Worm (Caenorhabditis elegans): ENCODE results near the gene nlt-1.

DNA sequence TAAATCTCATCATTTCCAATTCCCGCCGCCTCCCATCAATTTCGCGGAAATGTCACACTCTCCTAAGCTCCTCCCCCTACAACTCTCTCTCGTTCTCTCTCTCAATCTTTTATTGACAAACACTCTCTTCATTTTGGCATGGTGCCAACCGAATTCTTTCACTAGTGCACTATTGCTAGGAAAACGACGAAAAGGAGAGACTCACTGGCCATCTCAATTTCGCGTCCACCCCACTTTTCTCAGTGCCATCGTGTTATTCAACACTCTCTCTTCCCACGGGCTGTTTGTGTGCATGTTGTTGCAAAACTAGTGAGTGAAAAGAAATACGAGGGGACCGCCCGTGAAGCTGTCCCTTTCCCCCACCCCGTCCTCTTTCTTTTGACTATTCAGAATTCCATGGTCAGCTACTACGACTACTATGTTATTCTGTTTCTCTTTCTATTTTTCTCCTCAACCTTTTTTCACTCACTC lies 16.0 kb downstream of the nlt-1 start:
- TF ChIP-seq dao-5 (tag; optimal IDR thresholded peaks at IDR 0.05): no peak
- no peak for TF ChIP-seq him-1 (tag; optimal IDR thresholded peaks at IDR 0.05)
- no peak for TF ChIP-seq W03F9.2 (tag; optimal IDR thresholded peaks at IDR 0.05)

Data from whole organism, L4/young adult.